Worm (Caenorhabditis elegans) whole organism, L2 larva: Measurements from ENCODE around the gene fbf-2.
A peak's percentile ranks its signal among the peaks of the same experiment; 100 is the strongest.

Source experiments
- C34F6.9 ChIP-seq: fragments of 150-350 bp; optimal IDR thresholded peaks from 2 replicates; lab custom pipeline; 2014; ENCODE audit warnings: missing biosample characterization, missing genetic modification characterization
- R02D3.7 ChIP-seq: fragments of 150-350 bp; optimal IDR thresholded peaks from 2 replicates; lab custom pipeline; 2014; ENCODE audit warnings: missing biosample characterization, missing genetic modification characterization
- alr-1 ChIP-seq: fragments of 150-350 bp; optimal IDR thresholded peaks from 2 replicates; lab custom pipeline; 2014; ENCODE audit warnings: missing biosample characterization, missing genetic modification characterization
- aly-2 ChIP-seq: fragments of 150-350 bp; optimal IDR thresholded peaks from 2 replicates; lab custom pipeline; 2014; ENCODE audit warnings: missing biosample characterization, missing genetic modification characterization
- ama-1 ChIP-seq: fragments of 150-350 bp; optimal IDR thresholded peaks from 2 replicates; lab custom pipeline; 2018; ENCODE audit warnings: inconsistent platforms
- blmp-1 ChIP-seq: sonication (generic microtip); optimal IDR thresholded peaks from 2 replicates; lab custom pipeline; 2017; ENCODE audit warnings: missing genetic modification characterization, mild to moderate bottlenecking, missing compliant biosample characterization, antibody characterized with exemption, moderate library complexity; ENCODE audit not compliant: insufficient read depth
- ceh-16 ChIP-seq: fragments of 150-350 bp; optimal IDR thresholded peaks from 2 replicates; lab custom pipeline; 2014; ENCODE audit warnings: missing biosample characterization, missing genetic modification characterization
- ceh-82 ChIP-seq: fragments of 150-350 bp; optimal IDR thresholded peaks from 2 replicates; lab custom pipeline; 2014; ENCODE audit warnings: missing biosample characterization, missing genetic modification characterization
- crh-2 ChIP-seq: sonication (generic microtip); optimal IDR thresholded peaks from 2 replicates; lab custom pipeline; 2017; ENCODE audit warnings: missing biosample characterization, missing genetic modification characterization
- dmd-4 ChIP-seq: sonication (generic microtip); optimal IDR thresholded peaks from 2 replicates; lab custom pipeline; 2017; ENCODE audit warnings: missing biosample characterization, missing genetic modification characterization
- elt-3 ChIP-seq: sonication (generic microtip); optimal IDR thresholded peaks from 2 replicates; lab custom pipeline; 2017; ENCODE audit warnings: missing biosample characterization, missing genetic modification characterization
- fos-1 ChIP-seq: fragments of 150-350 bp; optimal IDR thresholded peaks from 2 replicates; lab custom pipeline; 2014; ENCODE audit warnings: missing biosample characterization, missing genetic modification characterization
- lin-11 ChIP-seq: fragments of 150-350 bp; sonication (generic microtip); optimal IDR thresholded peaks from 2 replicates; lab custom pipeline; 2014; ENCODE audit warnings: missing biosample characterization, missing genetic modification characterization, inconsistent platforms, mixed read lengths
- lin-39 ChIP-seq: fragments of 150-350 bp; optimal IDR thresholded peaks from 2 replicates; lab custom pipeline; 2014; ENCODE audit warnings: missing biosample characterization, missing genetic modification reagents, missing genetic modification characterization
- lsy-2 ChIP-seq, 2 experiments: fragments of 150-350 bp in 1 of 2; sonication (generic microtip) in 1 of 2; optimal IDR thresholded peaks; 2 replicates each; lab custom pipeline; 2014 to 2017; ENCODE audit warnings: missing biosample characterization in 2 of 2, missing genetic modification characterization in 2 of 2
- mab-5 ChIP-seq: fragments of 150-350 bp; optimal IDR thresholded peaks from 2 replicates; lab custom pipeline; 2014; ENCODE audit warnings: missing biosample characterization, missing genetic modification characterization
- mbf-1 ChIP-seq: sonication (generic microtip); optimal IDR thresholded peaks from 2 replicates; lab custom pipeline; 2017; ENCODE audit warnings: missing biosample characterization, missing genetic modification characterization
- mdl-1 ChIP-seq, 2 experiments: fragments of 150-350 bp in 1 of 2; sonication (generic microtip) in 1 of 2; optimal IDR thresholded peaks; 2 replicates each; lab custom pipeline; 2017; ENCODE audit warnings: missing biosample characterization in 2 of 2, missing genetic modification characterization in 2 of 2
- nhr-10 ChIP-seq: sonication (generic microtip); optimal IDR thresholded peaks from 2 replicates; lab custom pipeline; 2017; ENCODE audit warnings: missing biosample characterization, missing genetic modification characterization
- nhr-21 ChIP-seq: fragments of 150-350 bp; optimal IDR thresholded peaks from 2 replicates; lab custom pipeline; 2014; ENCODE audit warnings: missing biosample characterization, missing genetic modification characterization
- nhr-23 ChIP-seq: fragments of 150-350 bp; optimal IDR thresholded peaks from 2 replicates; lab custom pipeline; 2014; ENCODE audit warnings: missing biosample characterization, missing genetic modification reagents, missing genetic modification characterization
- nhr-25 ChIP-seq: fragments of 150-350 bp; sonication (generic microtip); optimal IDR thresholded peaks from 3 replicates; lab custom pipeline; 2014; ENCODE audit warnings: missing biosample characterization, missing genetic modification characterization
- nhr-6 ChIP-seq: fragments of 150-350 bp; optimal IDR thresholded peaks from 2 replicates; lab custom pipeline; 2014; ENCODE audit warnings: missing biosample characterization, missing genetic modification characterization
- nhr-77 ChIP-seq: fragments of 150-350 bp; optimal IDR thresholded peaks from 2 replicates; lab custom pipeline; 2014; ENCODE audit warnings: missing biosample characterization, missing genetic modification characterization
- peb-1 ChIP-seq: fragments of 150-350 bp; optimal IDR thresholded peaks from 2 replicates; lab custom pipeline; 2014; ENCODE audit warnings: missing biosample characterization, missing genetic modification characterization
- sem-4 ChIP-seq: fragments of 150-350 bp; optimal IDR thresholded peaks from 2 replicates; lab custom pipeline; 2014; ENCODE audit warnings: missing biosample characterization, missing genetic modification reagents, missing genetic modification characterization
- skn-1 ChIP-seq: sonication (generic microtip); optimal IDR thresholded peaks from 2 replicates; lab custom pipeline; 2017; ENCODE audit warnings: missing biosample characterization, missing genetic modification characterization
- sma-9 ChIP-seq, 2 experiments: fragments of 150-350 bp in 1 of 2; sonication (generic microtip) in 1 of 2; optimal IDR thresholded peaks; 2 replicates each; lab custom pipeline; 2014 to 2016; ENCODE audit warnings: missing genetic modification characterization in 2 of 2, mild to moderate bottlenecking in 1 of 2, missing biosample characterization in 1 of 2, missing compliant biosample characterization in 1 of 2, missing genetic modification reagents in 1 of 2, moderate library complexity in 1 of 2
- snpc-4 ChIP-seq: fragments of 150-350 bp; optimal IDR thresholded peaks from 2 replicates; lab custom pipeline; 2014; ENCODE audit warnings: missing biosample characterization, missing genetic modification characterization
- unc-39 ChIP-seq: fragments of 150-350 bp; optimal IDR thresholded peaks from 2 replicates; lab custom pipeline; 2014; ENCODE audit warnings: missing biosample characterization, missing genetic modification characterization
- unc-55 ChIP-seq: fragments of 150-350 bp; sonication (generic microtip); optimal IDR thresholded peaks from 3 replicates; lab custom pipeline; 2014; ENCODE audit warnings: missing biosample characterization, missing genetic modification reagents, missing genetic modification characterization
- unc-62 ChIP-seq: fragments of 150-350 bp; optimal IDR thresholded peaks from 2 replicates; lab custom pipeline; 2014; ENCODE audit warnings: missing biosample characterization, missing genetic modification reagents, missing genetic modification characterization
- zag-1 ChIP-seq: fragments of 150-350 bp; optimal IDR thresholded peaks from 2 replicates; lab custom pipeline; 2014; ENCODE audit warnings: missing biosample characterization, missing genetic modification characterization
- ztf-1 ChIP-seq: fragments of 200-800 bp; sonication (Bioruptor generic); conservative IDR thresholded peaks from 2 replicates; pipeline ENCODE4 v1.3.6; 2022; ENCODE audit warnings: missing genetic modification characterization, missing compliant biosample characterization
- ztf-11 ChIP-seq: sonication (generic microtip); optimal IDR thresholded peaks from 2 replicates; lab custom pipeline; 2017; ENCODE audit warnings: missing biosample characterization, missing genetic modification characterization

Gene fbf-2

DNA sequence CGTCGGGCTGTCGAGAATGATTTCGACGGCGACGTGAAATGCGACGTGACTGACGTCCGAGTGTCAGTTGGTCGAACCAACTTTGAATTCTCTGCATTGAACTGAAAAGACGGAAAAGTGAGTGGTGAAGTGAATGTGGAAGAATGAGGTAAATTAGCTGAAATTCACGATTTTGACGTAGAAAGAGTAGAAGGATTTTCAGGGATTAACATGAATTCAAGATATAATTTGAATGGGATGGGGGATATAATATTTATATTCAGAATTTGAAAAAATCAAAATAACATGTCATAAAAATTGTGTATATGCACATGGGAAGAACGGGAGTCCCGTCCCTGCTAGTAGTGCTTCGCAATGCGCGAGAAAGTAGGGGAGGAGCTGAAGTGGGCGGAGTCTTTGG, 26.9 kb upstream of the fbf-2 start, which contains the start of gene C29H12.6:
C29H12.6 (minus strand) TSS at position 101 of the 400 bp plus-strand sequence.
- TF ChIP-seq nhr-21 (tag; lab: Kevin White, UChicago) (no peak), ztf-11 (no peak), ama-1 (lab: Kevin White, UChicago) (no peak), unc-62 (no peak), snpc-4 (tag; lab: Kevin White, UChicago) (no peak), sma-9 (GFP tag; optimal IDR thresholded peaks at IDR 0.05; lab: Kevin White, UChicago) (no peak), sma-9 (tag; optimal IDR thresholded peaks at IDR 0.05; lab: Kevin White, UChicago) (no peak), nhr-6 (tag; lab: Kevin White, UChicago) (no peak), fos-1 (tag; lab: Kevin White, UChicago) (no peak), nhr-10 (tag; lab: Kevin White, UChicago) (no peak)

DNA sequence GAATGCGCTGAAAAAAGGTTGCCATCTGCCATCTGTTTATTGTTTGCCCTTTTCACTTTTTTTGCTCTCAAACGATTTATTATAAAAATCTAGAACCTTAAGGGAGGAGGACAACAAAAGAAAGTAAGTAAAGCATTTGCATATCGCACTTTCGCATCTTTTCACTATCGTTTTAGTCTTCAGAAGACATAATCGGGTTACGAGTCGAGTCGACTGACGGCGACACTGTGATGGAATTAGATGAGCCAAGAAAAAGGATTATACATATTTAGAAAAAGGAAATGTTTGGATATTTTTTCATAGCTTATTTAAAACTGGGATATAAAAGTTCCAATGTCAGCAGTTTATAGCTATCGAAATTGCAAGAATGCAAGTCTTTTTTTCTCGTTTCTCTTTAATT, 25.4 kb upstream of the fbf-2 start:
- TF ChIP-seq mbf-1 (tag; lab: Kevin White, UChicago) (no peak), alr-1 (tag; lab: Kevin White, UChicago) (no peak), C34F6.9 (no peak)

DNA sequence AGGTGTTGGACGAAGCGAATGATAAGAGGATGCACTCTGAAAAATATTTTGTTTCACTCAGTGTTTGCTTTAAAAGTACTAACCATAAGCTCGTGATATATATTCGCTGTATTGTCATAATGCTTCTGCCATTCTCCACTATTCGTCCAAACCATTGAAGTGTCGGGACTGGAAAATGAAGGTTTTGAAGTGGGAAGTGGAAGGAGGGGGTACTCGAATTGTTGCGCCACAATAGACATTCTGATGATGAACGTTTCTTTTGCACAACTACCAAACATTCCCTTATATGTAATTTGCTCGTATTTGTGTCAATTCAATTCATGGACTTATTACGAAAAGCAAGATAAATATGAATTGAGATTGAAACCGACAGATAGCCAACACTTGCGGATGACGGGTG, 24.0 kb upstream of the fbf-2 start:
- TF ChIP-seq lin-11 (tag; lab: Kevin White, UChicago) = no peak
- no peak for TF ChIP-seq peb-1 (tag; lab: Kevin White, UChicago)
- no peak for TF ChIP-seq dmd-4
- TF ChIP-seq nhr-25 (tag; lab: Kevin White, UChicago) = no peak
- TF ChIP-seq mdl-1 (tag; optimal IDR thresholded peaks at IDR 0.05; lab: Kevin White, UChicago) = no peak
- TF ChIP-seq alr-1 (tag; lab: Kevin White, UChicago) = no peak
- TF ChIP-seq C34F6.9 = no peak
- no peak for TF ChIP-seq R02D3.7 (tag; lab: Kevin White, UChicago)
- no peak for TF ChIP-seq elt-3 (tag; lab: Kevin White, UChicago)
- no peak for TF ChIP-seq sem-4
- no peak for TF ChIP-seq lin-39 (tag; lab: Kevin White, UChicago)
- TF ChIP-seq nhr-21 (tag; lab: Kevin White, UChicago) = no peak
- no peak for TF ChIP-seq nhr-77 (tag; lab: Kevin White, UChicago)
- TF ChIP-seq zag-1 = no peak
- TF ChIP-seq fos-1 (tag; lab: Kevin White, UChicago) = no peak
- no peak for TF ChIP-seq skn-1 (tag; lab: Kevin White, UChicago)
- no peak for TF ChIP-seq unc-39 (tag; lab: Kevin White, UChicago)
- no peak for TF ChIP-seq ztf-1 (GFP tag; lab: Robert Waterston, UW)
- no peak for TF ChIP-seq unc-62
- no peak for TF ChIP-seq nhr-10 (tag; lab: Kevin White, UChicago)

DNA sequence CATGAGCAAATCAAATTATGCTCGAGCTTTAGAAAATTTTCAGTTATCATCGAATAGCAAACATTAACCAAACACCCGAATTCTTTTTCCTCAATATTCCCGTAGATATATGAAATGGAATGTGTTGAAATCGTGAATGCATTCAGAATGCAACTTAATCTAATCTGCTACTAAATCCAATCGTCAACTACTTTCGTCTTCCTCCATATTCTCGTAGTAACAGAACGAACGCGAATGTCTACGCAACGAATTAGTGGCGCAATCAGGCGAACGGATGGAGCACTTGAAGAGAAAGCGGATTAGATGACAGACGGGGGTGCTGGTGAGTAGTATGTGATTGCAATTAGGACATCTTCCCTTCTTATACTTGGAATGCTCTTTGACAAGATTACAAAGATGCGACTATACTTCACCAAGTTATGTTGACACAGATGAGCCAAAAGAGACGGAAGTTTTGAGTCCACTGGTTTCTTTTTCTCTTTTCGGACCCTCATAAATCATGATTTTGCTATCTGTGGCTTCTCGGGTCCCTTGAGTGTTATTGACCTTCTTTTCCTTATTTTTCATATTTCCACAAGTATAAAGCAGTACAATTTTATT, 22.7 kb upstream of the fbf-2 start:
- TF ChIP-seq mab-5 (tag; lab: Kevin White, UChicago) (peak; percentile 73), lsy-2 (tag; optimal IDR thresholded peaks at IDR 0.05; lab: Kevin White, UChicago) (no peak), lin-11 (tag; lab: Kevin White, UChicago) (no peak), unc-62 (no peak), nhr-10 (tag; lab: Kevin White, UChicago) (no peak), sma-9 (GFP tag; optimal IDR thresholded peaks at IDR 0.05; lab: Kevin White, UChicago) (no peak), sma-9 (tag; optimal IDR thresholded peaks at IDR 0.05; lab: Kevin White, UChicago) (no peak), ceh-82 (tag; lab: Kevin White, UChicago) (no peak), C34F6.9 (no peak)

DNA sequence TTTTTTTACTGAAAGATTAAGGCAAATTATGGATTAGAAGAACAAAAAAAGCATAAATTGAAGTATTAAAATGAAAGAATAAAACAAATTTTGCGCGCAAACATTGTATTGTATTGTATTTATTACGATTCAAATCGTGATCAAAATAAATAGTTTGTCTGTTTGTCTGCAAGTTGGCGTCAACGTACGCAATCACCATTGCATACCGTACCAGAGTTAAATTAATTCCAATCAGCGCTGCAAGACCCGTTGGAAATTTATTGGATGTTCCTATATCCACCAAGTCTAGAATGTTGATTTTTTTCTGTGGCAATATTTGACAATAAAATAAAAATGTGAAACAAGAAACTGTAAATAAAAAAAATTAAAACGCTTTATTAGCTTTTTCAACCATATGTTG, 21.9 kb upstream of the fbf-2 start, which contains the start of gene heri-1:
heri-1 (minus strand) TSS at position 8 of the 400 bp plus-strand sequence.
- TF ChIP-seq elt-3 (tag; lab: Kevin White, UChicago) (no peak), fos-1 (tag; lab: Kevin White, UChicago) (no peak), lsy-2 (tag; optimal IDR thresholded peaks at IDR 0.05; lab: Kevin White, UChicago) (no peak), unc-55 (GFP tag; lab: Kevin White, UChicago) (no peak), crh-2 (tag; lab: Kevin White, UChicago) (no peak), ztf-1 (GFP tag; lab: Robert Waterston, UW) (no peak), mbf-1 (tag; lab: Kevin White, UChicago) (no peak), nhr-23 (no peak), blmp-1 (no peak), ceh-16 (tag; lab: Kevin White, UChicago) (no peak), snpc-4 (tag; lab: Kevin White, UChicago) (no peak), ceh-82 (tag; lab: Kevin White, UChicago) (no peak), nhr-77 (tag; lab: Kevin White, UChicago) (no peak), nhr-25 (tag; lab: Kevin White, UChicago) (no peak), aly-2 (tag; lab: Kevin White, UChicago) (no peak), sma-9 (GFP tag; optimal IDR thresholded peaks at IDR 0.05; lab: Kevin White, UChicago) (no peak), sma-9 (tag; optimal IDR thresholded peaks at IDR 0.05; lab: Kevin White, UChicago) (no peak), R02D3.7 (tag; lab: Kevin White, UChicago) (no peak), sem-4 (no peak), ama-1 (lab: Kevin White, UChicago) (no peak)
- TF ChIP-seq, all 48 proteins: peak for 0
